Worm (Caenorhabditis elegans) whole organism, late embryonic: Measurements from ENCODE around the gene C44H4.4.

Experiments used
- C08G9.2 ChIP-seq: sonication (generic microtip); optimal IDR thresholded peaks from 2 replicates; lab custom pipeline; 2016; ENCODE audit warnings: mild to moderate bottlenecking, missing genetic modification characterization, moderate library complexity, missing compliant biosample characterization
- dmd-4 ChIP-seq: sonication (generic microtip); optimal IDR thresholded peaks from 2 replicates; lab custom pipeline; 2016; ENCODE audit warnings: borderline replicate concordance, missing genetic modification characterization, missing compliant biosample characterization
- dve-1 ChIP-seq: sonication (generic microtip); optimal IDR thresholded peaks from 2 replicates; lab custom pipeline; 2017; ENCODE audit warnings: antibody characterized with exemption, mild to moderate bottlenecking, missing genetic modification characterization, missing compliant biosample characterization
- elt-4 ChIP-seq: sonication (generic microtip); optimal IDR thresholded peaks from 2 replicates; lab custom pipeline; 2016; ENCODE audit warnings: missing genetic modification characterization, missing compliant biosample characterization
- nhr-11 ChIP-seq: fragments of 150-350 bp; optimal IDR thresholded peaks from 2 replicates; lab custom pipeline; 2014; ENCODE audit warnings: missing biosample characterization, missing genetic modification characterization
- pha-4 ChIP-seq: fragments of 150-350 bp; optimal IDR thresholded peaks from 2 replicates; lab custom pipeline; 2018; ENCODE audit warnings: missing biosample characterization, missing genetic modification reagents, missing genetic modification characterization

DNA sequence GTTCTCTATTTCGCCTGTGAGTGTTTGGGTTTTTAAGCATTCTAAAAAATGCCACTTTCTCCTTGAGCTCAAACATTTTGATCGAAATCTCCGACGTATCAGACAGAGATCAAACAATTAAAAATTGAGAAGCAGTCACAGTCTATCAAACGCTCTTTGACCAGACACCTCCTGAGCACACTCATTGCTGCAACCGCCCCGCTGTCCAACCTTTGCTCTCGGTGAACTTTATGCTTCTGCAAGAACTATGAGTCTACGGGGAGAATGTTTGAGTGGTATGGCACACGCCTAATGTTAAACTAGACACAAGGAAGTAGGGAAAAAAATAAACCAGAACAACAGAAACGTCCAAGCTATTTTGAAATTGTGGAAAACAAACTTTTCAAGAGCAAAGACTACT is 23.7 kb downstream of the C44H4.4 start:
- no peak for TF ChIP-seq nhr-11
- TF ChIP-seq dve-1, result no peak
- TF ChIP-seq C08G9.2 (tag; lab: Kevin White, UChicago), result no peak
- TF ChIP-seq pha-4, result no peak
- no peak for TF ChIP-seq elt-4
- TF ChIP-seq dmd-4 (tag; lab: Kevin White, UChicago), result no peak
